Worm (Caenorhabditis elegans) whole organism, L1 larva: Measurements from ENCODE around the gene txt-12.

ENCODE experiments used
- ama-1 ChIP-seq: fragments of 150-350 bp; optimal IDR thresholded peaks from 2 replicates; lab custom pipeline; 2014
- elt-2 ChIP-seq: sonication (generic microtip); optimal IDR thresholded peaks from 2 replicates; lab custom pipeline; 2016; ENCODE audit warnings: missing genetic modification characterization, mild to moderate bottlenecking, inconsistent platforms, missing compliant biosample characterization, missing genetic modification reagents
- fkh-8 ChIP-seq: sonication (generic microtip); optimal IDR thresholded peaks from 2 replicates; lab custom pipeline; 2016; ENCODE audit warnings: mild to moderate bottlenecking, missing genetic modification characterization, missing compliant biosample characterization
- hlh-17 ChIP-seq: fragments of 200-800 bp; sonication (Bioruptor generic); optimal IDR thresholded peaks from 2 replicates; lab custom pipeline; 2018; ENCODE audit warnings: missing genetic modification characterization, mild to moderate bottlenecking, missing compliant biosample characterization, moderate library complexity, borderline replicate concordance
- hlh-4 ChIP-seq: sonication (generic microtip); optimal IDR thresholded peaks from 2 replicates; lab custom pipeline; 2016; ENCODE audit warnings: mild to moderate bottlenecking, missing genetic modification characterization, missing compliant biosample characterization
- lir-3 ChIP-seq: sonication (generic microtip); optimal IDR thresholded peaks from 2 replicates; lab custom pipeline; 2016; ENCODE audit warnings: mild to moderate bottlenecking, missing genetic modification characterization, moderate library complexity, missing compliant biosample characterization; ENCODE audit not compliant: poor library complexity
- mdl-1 ChIP-seq, 2 experiments: fragments of 150-350 bp; optimal IDR thresholded peaks; 2 replicates each; lab custom pipeline; 2014 to 2017; ENCODE audit warnings: missing biosample characterization in 2 of 2, missing genetic modification characterization in 2 of 2, inconsistent platforms in 1 of 2
- nhr-11 ChIP-seq: fragments of 150-350 bp; optimal IDR thresholded peaks from 2 replicates; lab custom pipeline; 2014; ENCODE audit warnings: missing biosample characterization, missing genetic modification characterization
- nhr-237 ChIP-seq: fragments of 150-350 bp; optimal IDR thresholded peaks from 2 replicates; lab custom pipeline; 2014; ENCODE audit warnings: missing biosample characterization, missing genetic modification characterization
- nhr-76 ChIP-seq: sonication (generic microtip); optimal IDR thresholded peaks from 2 replicates; lab custom pipeline; 2017; ENCODE audit warnings: missing biosample characterization, missing genetic modification characterization
- nhr-85 ChIP-seq: sonication (generic microtip); peaks from one replicate; lab custom pipeline; 2016; ENCODE audit warnings: missing genetic modification characterization, inconsistent platforms, missing compliant biosample characterization
- zag-1 ChIP-seq: fragments of 150-350 bp; optimal IDR thresholded peaks from 2 replicates; lab custom pipeline; 2014; ENCODE audit warnings: missing biosample characterization, missing genetic modification characterization

- TF ChIP-seq nhr-11 (no peak), lir-3 (tag; lab: Kevin White, UChicago) (no peak), nhr-76 (tag; lab: Kevin White, UChicago) (no peak), hlh-4 (tag; lab: Kevin White, UChicago) (no peak), elt-2 (tag; lab: Kevin White, UChicago) (peak; percentile 48), nhr-237 (tag; lab: Kevin White, UChicago) (no peak), zag-1 (tag; lab: Kevin White, UChicago) (no peak), ama-1 (lab: Kevin White, UChicago) (no peak), mdl-1 (tag; optimal IDR thresholded peaks at IDR 0.05; lab: Kevin White, UChicago) (no peak), hlh-17 (GFP tag; lab: Kevin White, UChicago) (no peak), fkh-8 (tag; lab: Kevin White, UChicago) (no peak), nhr-85 (tag; lab: Kevin White, UChicago) (no peak)
Observed at ce11 chrV:15139811-15140210, 47.0 kb downstream of the txt-12 start.
